Fruit fly (Drosophila melanogaster) whole organism, embryonic: ENCODE measurements around the gene CG7906.

Experiments used
- Atf-2 ChIP-seq: fragments of 200-800 bp; sonication (Bioruptor generic); optimal IDR thresholded peaks from 2 replicates; lab custom pipeline; 2016; ENCODE audit warnings: missing biosample characterization, missing genetic modification characterization
- BEAF-32 ChIP-seq: fragments of 200-800 bp; sonication (Bioruptor generic); optimal IDR thresholded peaks from 3 replicates; lab custom pipeline; 2017; ENCODE audit warnings: missing biosample characterization, missing genetic modification characterization, mild to moderate bottlenecking, moderate library complexity, missing genetic modification reagents
- CG10147 ChIP-seq: fragments of 200-800 bp; sonication (Bioruptor generic); optimal IDR thresholded peaks from 2 replicates; lab custom pipeline; 2019; ENCODE audit warnings: missing biosample characterization, mild to moderate bottlenecking, missing genetic modification characterization, moderate library complexity
- CG10209 ChIP-seq: fragments of 200-800 bp; sonication (Bioruptor generic); optimal IDR thresholded peaks from 3 replicates; lab custom pipeline; 2017; ENCODE audit warnings: missing biosample characterization, mild to moderate bottlenecking, missing genetic modification characterization, missing genetic modification reagents
- CG1024 ChIP-seq: fragments of 200-800 bp; sonication (Bioruptor generic); IDR thresholded peaks from 2 replicates; pipeline ENCODE4 v1.3.6; 2022; ENCODE audit warnings: missing biosample characterization, missing genetic modification characterization
- CG10543 ChIP-seq: fragments of 200-800 bp; sonication (Bioruptor generic); optimal IDR thresholded peaks from 3 replicates; lab custom pipeline; 2017; ENCODE audit warnings: missing biosample characterization, mild to moderate bottlenecking, missing genetic modification characterization, moderate library complexity
- CG11085 ChIP-seq: fragments of 200-800 bp; sonication (Bioruptor generic); IDR thresholded peaks from 2 replicates; pipeline ENCODE4 v1.3.6; 2022; ENCODE audit warnings: missing biosample characterization, missing genetic modification characterization
- CG11398 ChIP-seq: fragments of 200-800 bp; sonication (Bioruptor generic); optimal IDR thresholded peaks from 2 replicates; lab custom pipeline; 2016; ENCODE audit warnings: missing biosample characterization, missing genetic modification characterization
- CG11723 ChIP-seq: fragments of 200-800 bp; sonication (Bioruptor generic); optimal IDR thresholded peaks from 2 replicates; lab custom pipeline; 2017; ENCODE audit warnings: missing biosample characterization, mild to moderate bottlenecking, missing genetic modification characterization
- CG14014 ChIP-seq: fragments of 200-800 bp; sonication (Bioruptor generic); IDR thresholded peaks from 2 replicates; pipeline ENCODE4 v1.3.6; 2022; ENCODE audit warnings: missing biosample characterization, missing genetic modification characterization
- CG14441 ChIP-seq: fragments of 200-800 bp; sonication (Bioruptor generic); IDR thresholded peaks from 2 replicates; pipeline ENCODE4 v1.3.6; 2022; ENCODE audit warnings: missing biosample characterization, missing genetic modification characterization
- CG14965 ChIP-seq: fragments of 200-800 bp; sonication (Bioruptor generic); optimal IDR thresholded peaks from 2 replicates; lab custom pipeline; 2016; ENCODE audit warnings: missing biosample characterization, missing genetic modification characterization, borderline replicate concordance
- CG1647 ChIP-seq: fragments of 200-800 bp; sonication (Bioruptor generic); optimal IDR thresholded peaks from 3 replicates; lab custom pipeline; 2016; ENCODE audit warnings: missing biosample characterization, missing genetic modification characterization
- CG17829 ChIP-seq: fragments of 200-800 bp; optimal IDR thresholded peaks from 2 replicates; lab custom pipeline; 2019; ENCODE audit warnings: missing biosample characterization, mild to moderate bottlenecking, missing genetic modification characterization, moderate library complexity
- CG2129 ChIP-seq: fragments of 200-800 bp; sonication (Bioruptor generic); IDR thresholded peaks from 2 replicates; pipeline ENCODE4 v1.3.6; 2022; ENCODE audit warnings: missing biosample characterization, missing genetic modification characterization; ENCODE audit not compliant: partially characterized antibody
- CG2875 ChIP-seq: fragments of 200-800 bp; sonication (Bioruptor generic); optimal IDR thresholded peaks from 2 replicates; lab custom pipeline; 2017; ENCODE audit warnings: missing biosample characterization, mild to moderate bottlenecking, missing genetic modification characterization, missing genetic modification reagents
- CG30403 ChIP-seq: fragments of 200-800 bp; sonication (Bioruptor generic); optimal IDR thresholded peaks from 3 replicates; lab custom pipeline; 2016; ENCODE audit warnings: missing biosample characterization, missing genetic modification characterization
- CG4328 ChIP-seq: fragments of 200-800 bp; sonication (Bioruptor generic); optimal IDR thresholded peaks from 3 replicates; lab custom pipeline; 2017; ENCODE audit warnings: missing biosample characterization, missing genetic modification reagents, missing genetic modification characterization
- CG4730 ChIP-seq: fragments of 200-800 bp; sonication (Bioruptor generic); IDR thresholded peaks from 2 replicates; pipeline ENCODE4 v1.3.6; 2022; ENCODE audit warnings: missing biosample characterization, missing genetic modification characterization
- CG4820 ChIP-seq: fragments of 200-800 bp; sonication (Bioruptor generic); optimal IDR thresholded peaks from 3 replicates; lab custom pipeline; 2016; ENCODE audit warnings: missing biosample characterization, missing genetic modification characterization
- CG6765 ChIP-seq: fragments of 200-800 bp; sonication (Bioruptor generic); optimal IDR thresholded peaks from 3 replicates; lab custom pipeline; 2017; ENCODE audit warnings: missing biosample characterization, mild to moderate bottlenecking, missing genetic modification characterization
- CG7839 ChIP-seq: fragments of 200-800 bp; sonication (Bioruptor generic); optimal IDR thresholded peaks from 3 replicates; lab custom pipeline; 2018; ENCODE audit warnings: missing biosample characterization, mild to moderate bottlenecking, missing genetic modification characterization, moderate library complexity
- CG9609 ChIP-seq: fragments of 200-800 bp; sonication (Bioruptor generic); optimal IDR thresholded peaks from 3 replicates; lab custom pipeline; 2016; ENCODE audit warnings: missing biosample characterization, missing genetic modification characterization
- CG9817 ChIP-seq: fragments of 200-800 bp; sonication (Bioruptor generic); optimal IDR thresholded peaks from 2 replicates; lab custom pipeline; 2018; ENCODE audit warnings: missing biosample characterization, mild to moderate bottlenecking, missing genetic modification characterization, moderate library complexity
- CTCF ChIP-seq: fragments of 200-800 bp; sonication (Bioruptor generic); optimal IDR thresholded peaks from 2 replicates; lab custom pipeline; 2017; ENCODE audit warnings: missing biosample characterization, mild to moderate bottlenecking, missing genetic modification characterization, moderate library complexity
- Camta ChIP-seq: fragments of 200-800 bp; sonication (Bioruptor generic); optimal IDR thresholded peaks from 2 replicates; lab custom pipeline; 2016; ENCODE audit warnings: missing biosample characterization, missing genetic modification characterization
- Dip2 ChIP-seq: fragments of 200-800 bp; sonication (Bioruptor generic); IDR thresholded peaks from 2 replicates; pipeline ENCODE4 v1.3.6; 2022; ENCODE audit warnings: missing biosample characterization, missing genetic modification characterization
- Hand ChIP-seq: fragments of 200-800 bp; sonication (Bioruptor generic); optimal IDR thresholded peaks from 2 replicates; lab custom pipeline; 2017; ENCODE audit warnings: mild to moderate bottlenecking, missing biosample characterization, missing genetic modification reagents, missing genetic modification characterization
- Ravus ChIP-seq: fragments of 200-800 bp; sonication (Bioruptor generic); IDR thresholded peaks from 2 replicates; pipeline ENCODE4 v1.3.6; 2022; ENCODE audit warnings: missing biosample characterization, missing genetic modification characterization
- Rx ChIP-seq: fragments of 200-800 bp; sonication (Bioruptor generic); IDR thresholded peaks from 2 replicates; pipeline ENCODE4 v1.3.6; 2022; ENCODE audit warnings: missing biosample characterization, missing genetic modification characterization
- Sin3A ChIP-seq: fragments of >200 bp; optimal IDR thresholded peaks from 2 replicates; lab custom pipeline; 2018
- Sry-δ ChIP-seq: fragments of 200-800 bp; sonication (Bioruptor generic); optimal IDR thresholded peaks from 2 replicates; lab custom pipeline; 2016; ENCODE audit warnings: missing biosample characterization, missing genetic modification characterization
- Ssrp ChIP-seq: fragments of 200-800 bp; sonication (Bioruptor generic); optimal IDR thresholded peaks from 2 replicates; lab custom pipeline; 2018; ENCODE audit warnings: missing biosample characterization, mild to moderate bottlenecking, missing genetic modification characterization, moderate library complexity
- amos ChIP-seq: fragments of 200-800 bp; sonication (Bioruptor generic); IDR thresholded peaks from 2 replicates; pipeline ENCODE4 v1.3.6; 2022; ENCODE audit warnings: missing biosample characterization, missing genetic modification characterization; ENCODE audit not compliant: partially characterized antibody
- bowl ChIP-seq: fragments of 200-800 bp; sonication (Bioruptor generic); IDR thresholded peaks from 2 replicates; pipeline ENCODE4 v1.3.6; 2022; ENCODE audit warnings: missing biosample characterization, missing genetic modification characterization
- crp ChIP-seq, 2 experiments: fragments of 200-800 bp; sonication (Bioruptor generic); optimal IDR thresholded peaks; 2 replicates in 1 of 2; 3 replicates in 1 of 2; lab custom pipeline; 2017; ENCODE audit warnings: missing biosample characterization in 2 of 2, missing genetic modification characterization in 2 of 2, mild to moderate bottlenecking in 1 of 2, moderate library complexity in 1 of 2
- da ChIP-seq: fragments of 200-800 bp; sonication (Bioruptor generic); optimal IDR thresholded peaks from 2 replicates; lab custom pipeline; 2016; ENCODE audit warnings: missing biosample characterization, missing genetic modification characterization
- dati ChIP-seq: fragments of 200-800 bp; sonication (Bioruptor generic); IDR thresholded peaks from 2 replicates; pipeline ENCODE4 v1.3.6; 2022; ENCODE audit warnings: missing biosample characterization, missing genetic modification characterization
- dimm ChIP-seq: fragments of 200-800 bp; sonication (Bioruptor generic); IDR thresholded peaks from 2 replicates; pipeline ENCODE4 v1.3.6; 2022; ENCODE audit warnings: missing biosample characterization, missing genetic modification characterization
- emc ChIP-seq: fragments of 200-800 bp; sonication (Bioruptor generic); optimal IDR thresholded peaks from 2 replicates; lab custom pipeline; 2016; ENCODE audit warnings: missing biosample characterization, missing genetic modification characterization
- exex ChIP-seq: fragments of 200-800 bp; sonication (Bioruptor generic); optimal IDR thresholded peaks from 4 replicates; lab custom pipeline; 2018; ENCODE audit warnings: missing biosample characterization, mild to moderate bottlenecking, missing genetic modification characterization, moderate library complexity
- gt ChIP-seq: fragments of 200-800 bp; sonication (Bioruptor generic); IDR thresholded peaks from 2 replicates; pipeline ENCODE4 v1.3.6; 2022; ENCODE audit warnings: missing biosample characterization, missing genetic modification characterization
- ind ChIP-seq: fragments of 200-800 bp; sonication (Bioruptor generic); optimal IDR thresholded peaks from 3 replicates; lab custom pipeline; 2016; ENCODE audit warnings: missing biosample characterization, missing genetic modification characterization
- luna ChIP-seq: fragments of 200-800 bp; sonication (Bioruptor generic); optimal IDR thresholded peaks from 2 replicates; lab custom pipeline; 2016; ENCODE audit warnings: missing biosample characterization, missing genetic modification characterization
- mam ChIP-seq: fragments of 200-800 bp; sonication (Bioruptor generic); optimal IDR thresholded peaks from 3 replicates; lab custom pipeline; 2016; ENCODE audit warnings: missing biosample characterization, missing genetic modification characterization
- pum ChIP-seq: fragments of 200-800 bp; sonication (Bioruptor generic); optimal IDR thresholded peaks from 2 replicates; lab custom pipeline; 2016; ENCODE audit warnings: missing biosample characterization, missing genetic modification characterization
- shn ChIP-seq: fragments of 200-800 bp; sonication (Bioruptor generic); optimal IDR thresholded peaks from 3 replicates; lab custom pipeline; 2016; ENCODE audit warnings: missing biosample characterization, missing genetic modification characterization
- stwl ChIP-seq: fragments of 200-800 bp; sonication (Bioruptor generic); optimal IDR thresholded peaks from 3 replicates; lab custom pipeline; 2018; ENCODE audit warnings: missing biosample characterization, mild to moderate bottlenecking, missing genetic modification characterization, moderate library complexity
- vfl ChIP-seq: fragments of 200-800 bp; sonication (Bioruptor generic); optimal IDR thresholded peaks from 2 replicates; lab custom pipeline; 2016; ENCODE audit warnings: missing biosample characterization, missing genetic modification characterization
- z ChIP-seq: fragments of 200-800 bp; sonication (Bioruptor generic); IDR thresholded peaks from 3 replicates; pipeline ENCODE4 v1.3.6; 2022; ENCODE audit warnings: missing biosample characterization, missing genetic modification characterization

The CG7906 gene

DNA sequence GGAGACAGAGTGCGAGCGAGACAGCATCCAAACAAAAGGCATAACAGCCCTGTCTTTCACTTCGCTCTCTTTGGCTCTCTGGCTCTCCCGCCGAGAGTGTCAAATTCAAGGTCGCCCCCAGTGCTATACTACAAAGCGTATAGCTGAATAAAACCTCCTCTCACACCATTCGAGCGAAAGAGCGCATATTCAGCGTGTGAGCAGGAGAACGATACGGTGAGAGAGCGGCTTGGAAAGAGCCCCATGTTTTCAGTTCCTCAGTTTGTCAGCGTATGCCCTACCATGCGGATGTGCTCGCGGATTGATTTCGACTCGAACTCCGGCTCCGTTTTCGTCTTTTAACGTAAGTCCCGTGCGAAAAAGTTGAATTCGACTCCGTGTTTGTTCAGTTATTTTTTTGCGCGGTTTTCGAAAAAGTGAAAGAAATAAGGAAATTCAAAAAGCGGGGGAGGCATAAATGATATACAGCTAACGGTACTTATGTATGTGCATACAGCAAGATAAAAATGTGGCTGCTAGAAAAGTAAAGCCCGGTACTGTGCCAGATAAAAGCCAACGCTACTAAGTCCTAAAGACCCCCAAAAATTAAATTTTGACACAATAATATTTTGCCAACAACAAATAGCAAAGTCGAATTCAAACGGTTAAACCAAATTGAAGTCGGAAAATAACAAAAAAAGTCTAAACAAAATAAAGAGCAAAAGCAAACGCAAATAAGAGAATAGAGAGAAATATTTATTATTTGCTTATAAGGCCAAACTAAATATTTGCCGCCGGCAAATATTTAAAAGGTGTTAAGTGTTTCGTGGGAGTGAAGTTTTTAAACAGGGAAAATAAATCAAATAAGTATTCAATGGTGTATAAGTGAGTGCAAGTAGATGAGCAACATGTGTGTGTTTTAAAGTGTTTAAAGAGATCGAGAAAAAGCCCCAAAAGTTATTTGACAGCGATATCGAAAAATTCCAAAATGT lies 37.9 kb downstream of the CG7906 start, which contains the start of gene fz (continued):
- TF ChIP-seq Hand (GFP tag; lab: Kevin White, UChicago) = no peak
- no peak for TF ChIP-seq mam (GFP tag; lab: Kevin White, UChicago)
- no peak for TF ChIP-seq CG2875 (GFP tag; lab: Kevin White, UChicago)
- peak; percentile 4 for TF ChIP-seq CG7839 (tag; lab: Kevin White, UChicago)
- no peak for TF ChIP-seq CG10147
- peak; percentile 57; the same call in 1 of the 2 replicates for TF ChIP-seq amos (GFP tag; lab: Robert Waterston, UW)
- TF ChIP-seq dati (GFP tag; lab: Robert Waterston, UW) = no peak
- TF ChIP-seq Sin3A = no peak
- no peak for TF ChIP-seq vfl (GFP tag; lab: Kevin White, UChicago)
- no peak for TF ChIP-seq luna (GFP tag; lab: Kevin White, UChicago)
- no peak for TF ChIP-seq CTCF (GFP tag; lab: Kevin White, UChicago)
- TF ChIP-seq CG10543 (GFP tag; lab: Kevin White, UChicago) = no peak
- no peak for TF ChIP-seq CG9609 (GFP tag; lab: Kevin White, UChicago)
- no peak for TF ChIP-seq crp (GFP tag; optimal IDR thresholded peaks at IDR 0.05; lab: Kevin White, UChicago)
- TF ChIP-seq CG14965 (GFP tag; lab: Kevin White, UChicago) = no peak
- no peak for TF ChIP-seq CG10209 (GFP tag; lab: Kevin White, UChicago)
- no peak for TF ChIP-seq Dip2 (GFP tag; lab: Robert Waterston, UW)
- TF ChIP-seq CG2129 (GFP tag; lab: Robert Waterston, UW) = no peak
- TF ChIP-seq CG1024 (GFP tag; lab: Robert Waterston, UW) = no peak
- TF ChIP-seq Atf-2 (GFP tag; lab: Kevin White, UChicago) = no peak
- TF ChIP-seq Ravus (GFP tag; lab: Robert Waterston, UW) = no peak
- no peak for TF ChIP-seq CG9817
- no peak for TF ChIP-seq CG4730
- TF ChIP-seq CG4328 (GFP tag; lab: Kevin White, UChicago) = no peak
- TF ChIP-seq shn (GFP tag; lab: Kevin White, UChicago) = no peak
- TF ChIP-seq exex (tag; lab: Kevin White, UChicago) = no peak
- peak; percentile 72; the same call in 2 of the 3 replicates for TF ChIP-seq z (GFP tag; lab: Robert Waterston, UW)
- TF ChIP-seq stwl (tag; lab: Kevin White, UChicago) = peak; percentile 27
- TF ChIP-seq CG1647 (GFP tag; lab: Kevin White, UChicago) = no peak
- TF ChIP-seq Camta = no peak
- no peak for TF ChIP-seq emc
- TF ChIP-seq ind (GFP tag; lab: Kevin White, UChicago) = no peak
- TF ChIP-seq pum = no peak
- peak; percentile 6; the same call in 1 of the 2 replicates for TF ChIP-seq CG14014 (GFP tag; lab: Robert Waterston, UW)
- no peak for TF ChIP-seq CG30403 (GFP tag; lab: Kevin White, UChicago)
- no peak for TF ChIP-seq CG11085 (GFP tag; lab: Robert Waterston, UW)
- no peak for TF ChIP-seq bowl (GFP tag; lab: Robert Waterston, UW)
- TF ChIP-seq Sry-δ (GFP tag; lab: Kevin White, UChicago) = no peak
- no peak for TF ChIP-seq CG6765 (GFP tag; lab: Kevin White, UChicago)
- no peak for TF ChIP-seq gt (GFP tag; lab: Robert Waterston, UW)
- no peak for TF ChIP-seq CG17829 (tag; lab: Kevin White, UChicago)
- no peak for TF ChIP-seq CG11723 (GFP tag; lab: Kevin White, UChicago)
- TF ChIP-seq CG11398 (GFP tag; lab: Kevin White, UChicago) = no peak
- TF ChIP-seq CG14441 (GFP tag; lab: Robert Waterston, UW) = no peak
- TF ChIP-seq da = no peak
- no peak for TF ChIP-seq Ssrp (tag; lab: Kevin White, UChicago)
- TF ChIP-seq dimm (GFP tag; lab: Robert Waterston, UW) = no peak
- no peak for TF ChIP-seq CG4820
- no peak for TF ChIP-seq Rx (GFP tag; lab: Robert Waterston, UW)
- TF ChIP-seq BEAF-32 (GFP tag; lab: Kevin White, UChicago) = no peak
